Worm (Caenorhabditis elegans): ENCODE measurements around the gene mlt-11.

DNA sequence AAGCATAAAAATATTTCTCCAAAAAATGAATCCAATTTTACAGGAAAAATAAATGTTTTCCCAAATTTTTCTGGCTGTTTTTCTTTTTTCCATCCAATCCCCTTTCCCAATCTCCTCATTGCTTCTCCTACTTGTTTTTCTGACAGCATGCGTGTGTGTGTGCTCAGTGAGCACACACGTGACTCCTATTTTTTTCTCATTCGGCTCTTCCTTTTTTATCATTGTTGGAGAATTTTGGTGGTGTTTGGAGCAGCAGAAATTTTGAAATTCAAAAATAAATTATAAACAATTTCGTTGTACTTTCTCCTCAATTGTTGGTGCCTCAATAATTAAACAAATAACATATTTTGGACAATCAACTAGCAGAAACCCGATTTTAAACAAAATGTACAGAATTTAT is 43.6 kb downstream of the mlt-11 start:
- TF ChIP-seq flh-1 (GFP tag; optimal IDR thresholded peaks at IDR 0.05): no peak
- no peak for TF ChIP-seq nhr-28 (tag; optimal IDR thresholded peaks at IDR 0.05)
- no peak for TF ChIP-seq ham-2 (GFP tag; optimal IDR thresholded peaks at IDR 0.05)
- no peak for TF ChIP-seq pha-4 (tag; optimal IDR thresholded peaks at IDR 0.05)
- no peak for TF ChIP-seq ztf-11 (tag; optimal IDR thresholded peaks at IDR 0.05)

All from whole organism, mixed stage, embryonic.